Comparison of ENCODE assay signal across 6 worm cellular contexts in genomic region chrV:19212354-19212753, ce11.
TF ChIP-seq lines count a peak whose summit lies in the region.

No protein-coding gene starts in this region.

TF ChIP-seq in whole organism, L1 larva, 84 proteins besides CTCF, POLR2A, EP300 and RAD21 (continues in another document):
- TF ChIP-seq nhr-85 (tag; lab: Kevin White, UChicago) (peak; percentile 43), zip-4 (GFP tag; optimal IDR thresholded peaks at IDR 0.05; lab: Kevin White, UChicago) (no peak), snu-23 (GFP tag; optimal IDR thresholded peaks at IDR 0.05; lab: Kevin White, UChicago) (no peak), C34B4.2 (tag; optimal IDR thresholded peaks at IDR 0.05; lab: Kevin White, UChicago) (no peak), ces-1 (GFP tag; optimal IDR thresholded peaks at IDR 0.05; lab: Kevin White, UChicago) (no peak), vab-15 (tag; optimal IDR thresholded peaks at IDR 0.05; lab: Kevin White, UChicago) (no peak), unc-30 (tag; optimal IDR thresholded peaks at IDR 0.05; lab: Kevin White, UChicago) (no peak), lin-35 (GFP tag; optimal IDR thresholded peaks at IDR 0.05; lab: Kevin White, UChicago) (peak in 1 of 2 experiments; percentile 51), unc-62 (GFP tag; optimal IDR thresholded peaks at IDR 0.05; lab: Kevin White, UChicago) (no peak), dsc-1 (tag; optimal IDR thresholded peaks at IDR 0.05; lab: Kevin White, UChicago) (no peak), pqm-1 (tag; optimal IDR thresholded peaks at IDR 0.05; lab: Kevin White, UChicago) (no peak), mef-2 (tag; optimal IDR thresholded peaks at IDR 0.05; lab: Kevin White, UChicago) (no peak), nhr-11 (tag; optimal IDR thresholded peaks at IDR 0.05; lab: Kevin White, UChicago) (no peak), nhr-47 (tag; optimal IDR thresholded peaks at IDR 0.05; lab: Kevin White, UChicago) (no peak), lsy-2 (tag; optimal IDR thresholded peaks at IDR 0.05; lab: Kevin White, UChicago) (no peak), C04F5.9 (tag; optimal IDR thresholded peaks at IDR 0.05; lab: Kevin White, UChicago) (no peak)

TF ChIP-seq in whole organism, L2 larva, 48 proteins besides CTCF, POLR2A, EP300 and RAD21 (continues in another document):
- TF ChIP-seq ama-1 (optimal IDR thresholded peaks at IDR 0.05; lab: Kevin White, UChicago) (no peak), crh-2 (tag; optimal IDR thresholded peaks at IDR 0.05; lab: Kevin White, UChicago) (peak; percentile 71), gmeb-1 (tag; optimal IDR thresholded peaks at IDR 0.05; lab: Kevin White, UChicago) (peak; percentile 6), sma-9 (GFP tag; optimal IDR thresholded peaks at IDR 0.05; lab: Kevin White, UChicago) (peak; percentile 72), sma-9 (tag; optimal IDR thresholded peaks at IDR 0.05; lab: Kevin White, UChicago) (no peak), nhr-129 (tag; optimal IDR thresholded peaks at IDR 0.05; lab: Kevin White, UChicago) (peak; percentile 4), nhr-23 (tag; optimal IDR thresholded peaks at IDR 0.05; lab: Kevin White, UChicago) (no peak), nhr-21 (tag; optimal IDR thresholded peaks at IDR 0.05; lab: Kevin White, UChicago) (peak; percentile 38), lin-13 (GFP tag; optimal IDR thresholded peaks at IDR 0.05; lab: Kevin White, UChicago) (peak; percentile 22), ZK546.5 (tag; optimal IDR thresholded peaks at IDR 0.05; lab: Kevin White, UChicago) (no peak), F13H6.1 (tag; optimal IDR thresholded peaks at IDR 0.05; lab: Kevin White, UChicago) (peak; percentile 17), sma-3 (GFP tag; optimal IDR thresholded peaks at IDR 0.05; lab: Kevin White, UChicago) (peak; percentile 35), mab-5 (tag; optimal IDR thresholded peaks at IDR 0.05; lab: Kevin White, UChicago) (no peak), nhr-25 (tag; optimal IDR thresholded peaks at IDR 0.05; lab: Kevin White, UChicago) (peak; percentile 21), snpc-4 (tag; optimal IDR thresholded peaks at IDR 0.05; lab: Kevin White, UChicago) (no peak), nhr-11 (tag; optimal IDR thresholded peaks at IDR 0.05; lab: Kevin White, UChicago) (no peak)

TF ChIP-seq in whole organism, L3 larva, 47 proteins besides CTCF, POLR2A, EP300 and RAD21:
- peak; percentile 97 for TF ChIP-seq nhr-76 (tag; optimal IDR thresholded peaks at IDR 0.05; lab: Kevin White, UChicago)
- peak; percentile 90 for TF ChIP-seq elt-2 (tag; optimal IDR thresholded peaks at IDR 0.05; lab: Kevin White, UChicago)
- TF ChIP-seq egl-27 (tag; optimal IDR thresholded peaks at IDR 0.05; lab: Kevin White, UChicago): no peak
- TF ChIP-seq nhr-23 (tag; optimal IDR thresholded peaks at IDR 0.05; lab: Kevin White, UChicago): peak; percentile 0
- no peak for TF ChIP-seq ceh-9 (tag; optimal IDR thresholded peaks at IDR 0.05; lab: Kevin White, UChicago)
- peak; percentile 54 for TF ChIP-seq pha-4 (tag; optimal IDR thresholded peaks at IDR 0.05; lab: Kevin White, UChicago)
- TF ChIP-seq nhr-28 (tag; optimal IDR thresholded peaks at IDR 0.05; lab: Kevin White, UChicago): no peak
- TF ChIP-seq pqm-1 (tag; optimal IDR thresholded peaks at IDR 0.05; lab: Kevin White, UChicago): peak; percentile 86
- peak; percentile 18 for TF ChIP-seq jun-1 (tag; optimal IDR thresholded peaks at IDR 0.05; lab: Kevin White, UChicago)

TF ChIP-seq in whole organism, L4 larva, 104 proteins besides CTCF, POLR2A, EP300 and RAD21 (continues in another document):
- TF ChIP-seq unc-39 (tag; optimal IDR thresholded peaks at IDR 0.05; lab: Kevin White, UChicago): no peak
- TF ChIP-seq nhr-42 (GFP tag; IDR thresholded peaks at IDR 0.05; lab: Robert Waterston, UW): peak; percentile 54; the same call in 1 of the 2 replicates
- no peak for TF ChIP-seq tag-97 (GFP tag; IDR thresholded peaks at IDR 0.05; lab: Robert Waterston, UW)
- TF ChIP-seq lir-3 (tag; optimal IDR thresholded peaks at IDR 0.05; lab: Kevin White, UChicago): no peak
- no peak for TF ChIP-seq duxl-1 (tag; optimal IDR thresholded peaks at IDR 0.05; lab: Kevin White, UChicago; ENCODE audit: poor library complexity)
- TF ChIP-seq nhr-77 (tag; optimal IDR thresholded peaks at IDR 0.05; lab: Kevin White, UChicago): peak; percentile 86
- no peak for TF ChIP-seq madf-5 (GFP tag; IDR thresholded peaks at IDR 0.05; lab: Robert Waterston, UW)
- no peak for TF ChIP-seq snpc-1.2 (GFP tag; IDR thresholded peaks at IDR 0.05; lab: Robert Waterston, UW)
- no peak for TF ChIP-seq daf-16 (GFP tag; optimal IDR thresholded peaks at IDR 0.05; lab: Kevin White, UChicago)
- TF ChIP-seq daf-16 (tag; optimal IDR thresholded peaks at IDR 0.05; lab: Kevin White, UChicago): peak; percentile 97
- TF ChIP-seq ZK546.5 (tag; optimal IDR thresholded peaks at IDR 0.05; lab: Kevin White, UChicago): no peak
- peak in 1 of 2 experiments; percentile 78 for TF ChIP-seq mdl-1 (tag; optimal IDR thresholded peaks at IDR 0.05; lab: Kevin White, UChicago)
- peak; percentile 53 for TF ChIP-seq pqm-1 (tag; optimal IDR thresholded peaks at IDR 0.05; lab: Kevin White, UChicago)
- peak; percentile 27 for TF ChIP-seq T20F7.1 (GFP tag; optimal IDR thresholded peaks at IDR 0.05; lab: Kevin White, UChicago)
- peak; percentile 83 for TF ChIP-seq mxl-3 (GFP tag; optimal IDR thresholded peaks at IDR 0.05; lab: Kevin White, UChicago)
- peak; percentile 38 for TF ChIP-seq mes-2 (tag; optimal IDR thresholded peaks at IDR 0.05; lab: Kevin White, UChicago; ENCODE audit: poor library complexity, severe bottlenecking)
- TF ChIP-seq F26F4.8 (GFP tag; conservative IDR thresholded peaks at IDR 0.05; lab: Robert Waterston, UW): no peak
- TF ChIP-seq hlh-11 (tag; optimal IDR thresholded peaks at IDR 0.05; lab: Kevin White, UChicago): peak; percentile 71
- TF ChIP-seq lim-7 (GFP tag; IDR thresholded peaks at IDR 0.05; lab: Robert Waterston, UW): no peak

TF ChIP-seq in whole organism, late embryonic, 69 proteins besides CTCF, POLR2A, EP300 and RAD21:
- TF ChIP-seq Y22D7AL.16 (tag; optimal IDR thresholded peaks at IDR 0.05; lab: Kevin White, UChicago) (no peak), elt-2 (tag; optimal IDR thresholded peaks at IDR 0.05; lab: Kevin White, UChicago) (peak; percentile 40)

TF ChIP-seq in whole organism, young adult, 124 proteins besides CTCF, POLR2A, EP300 and RAD21:
- peak; percentile 92 for TF ChIP-seq F22D6.2 (tag; optimal IDR thresholded peaks at IDR 0.05; lab: Kevin White, UChicago)
- no peak for TF ChIP-seq lin-26 (GFP tag; IDR thresholded peaks at IDR 0.05; lab: Robert Waterston, UW)
- peak; percentile 82 for TF ChIP-seq ztf-18 (tag; optimal IDR thresholded peaks at IDR 0.05; lab: Kevin White, UChicago)
- TF ChIP-seq nhr-179 (tag; optimal IDR thresholded peaks at IDR 0.05; lab: Kevin White, UChicago): no peak
- TF ChIP-seq attf-5 (GFP tag; optimal IDR thresholded peaks at IDR 0.05; lab: Kevin White, UChicago): peak; percentile 1
- peak; percentile 77 for TF ChIP-seq nhr-80 (tag; optimal IDR thresholded peaks at IDR 0.05; lab: Kevin White, UChicago)
